Worm (Caenorhabditis elegans) whole organism, mixed stage, embryonic: ENCODE measurements around the gene T22F7.4.

Experiments
- mep-1 ChIP-seq: fragments of 150-350 bp; optimal IDR thresholded peaks from 2 replicates; lab custom pipeline; 2017; ENCODE audit warnings: missing biosample characterization, missing genetic modification reagents, missing genetic modification characterization, inconsistent platforms
- nhr-76 ChIP-seq: sonication (generic microtip); optimal IDR thresholded peaks from 2 replicates; lab custom pipeline; 2017; ENCODE audit warnings: missing biosample characterization, missing genetic modification characterization
- pha-4 ChIP-seq: fragments of 150-350 bp; optimal IDR thresholded peaks from 2 replicates; lab custom pipeline; 2018; ENCODE audit warnings: missing biosample characterization, missing genetic modification reagents, missing genetic modification characterization
- sem-2 ChIP-seq: fragments of 200-800 bp; sonication (Bioruptor generic); optimal IDR thresholded peaks from 2 replicates; lab custom pipeline; 2018; ENCODE audit warnings: mild to moderate bottlenecking, missing genetic modification characterization, missing compliant biosample characterization
- sptf-1 ChIP-seq: sonication (generic microtip); optimal IDR thresholded peaks from 2 replicates; lab custom pipeline; 2017; ENCODE audit warnings: mild to moderate bottlenecking, missing genetic modification characterization, moderate library complexity, missing compliant biosample characterization
- unc-62 ChIP-seq: fragments of 150-350 bp; optimal IDR thresholded peaks from 2 replicates; lab custom pipeline; 2014; ENCODE audit warnings: missing biosample characterization, missing genetic modification reagents, missing genetic modification characterization
- zip-8 ChIP-seq: fragments of 150-350 bp; optimal IDR thresholded peaks from 2 replicates; lab custom pipeline; 2014; ENCODE audit warnings: missing biosample characterization, missing genetic modification characterization

DNA sequence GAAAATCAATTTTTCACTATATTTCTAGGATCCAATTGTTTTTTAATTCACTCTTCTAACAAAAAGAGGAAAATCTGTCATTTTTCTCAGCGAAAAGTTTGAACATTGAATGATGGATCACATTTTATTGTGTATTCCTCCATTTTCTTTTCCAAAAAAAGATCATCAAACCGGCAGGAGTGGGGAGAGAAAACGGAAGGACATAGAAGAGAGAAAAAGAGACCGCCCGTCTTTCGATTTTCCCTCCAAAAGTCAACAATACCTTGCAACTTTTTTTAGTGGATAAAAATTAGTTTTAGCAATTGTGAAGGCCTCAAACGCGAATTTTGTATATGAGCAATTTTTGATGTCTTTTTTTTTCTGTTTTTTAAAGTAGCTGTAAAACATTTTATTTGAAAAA, 37.0 kb upstream of the T22F7.4 start:
- TF ChIP-seq unc-62 (GFP tag; lab: Kevin White, UChicago) (no peak), sptf-1 (tag; lab: Kevin White, UChicago) (no peak), mep-1 (no peak), nhr-76 (tag; lab: Kevin White, UChicago) (no peak), sem-2 (GFP tag; lab: Kevin White, UChicago) (no peak), zip-8 (tag; lab: Kevin White, UChicago) (no peak), pha-4 (no peak)
